Fruit fly (Drosophila melanogaster): ENCODE data around the gene CG3557.

DNA sequence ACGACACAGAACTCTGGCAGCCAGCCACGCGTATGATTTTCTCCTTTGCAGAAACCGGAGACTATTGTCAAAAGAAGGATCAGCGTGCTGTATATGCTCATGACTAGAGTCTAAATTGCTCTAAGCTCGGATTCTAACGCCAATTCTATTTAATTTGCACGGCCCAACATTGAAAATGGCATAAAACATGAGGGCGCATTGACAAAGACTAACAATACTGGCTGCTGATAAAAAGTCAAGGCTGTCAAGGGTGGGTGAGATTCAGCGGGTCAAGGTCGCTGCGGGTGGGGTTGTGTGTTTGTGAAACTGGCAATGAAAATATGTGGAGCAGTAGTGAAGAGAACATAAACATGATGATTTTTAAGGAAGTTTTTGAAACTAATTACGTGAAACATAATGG lies 32.3 kb upstream of the CG3557 start, which contains the start of gene CG34448:
- TF ChIP-seq Sin3A (optimal IDR thresholded peaks at IDR 0.05) (no peak), insv (optimal IDR thresholded peaks at IDR 0.05) (no peak)
